Worm (Caenorhabditis elegans) whole organism, young adult: Measurements from ENCODE around the gene ctf-18.

Source experiments
- F57A8.1 ChIP-seq: fragments of 200-800 bp; sonication (Bioruptor generic); optimal IDR thresholded peaks from 2 replicates; lab custom pipeline; 2018; ENCODE audit warnings: mild to moderate bottlenecking, missing genetic modification characterization, moderate library complexity, missing compliant biosample characterization
- K11D2.4 ChIP-seq: fragments of 200-800 bp; sonication (Bioruptor generic); IDR thresholded peaks from 2 replicates; pipeline ENCODE4 v1.3.6; 2022; ENCODE audit warnings: missing genetic modification reagents, missing genetic modification characterization, missing compliant biosample characterization
- lin-35 ChIP-seq, 3 experiments: fragments of 150-350 bp in 2 of 3; sonication (generic microtip) in 1 of 3; optimal IDR thresholded peaks; 2 replicates each; lab custom pipeline; 2014 to 2018; ENCODE audit warnings: missing biosample characterization in 3 of 3, missing genetic modification characterization in 3 of 3, missing genetic modification reagents in 3 of 3
- snpc-4 ChIP-seq, 5 experiments: fragments of 150-350 bp in 1 of 5; sonication (generic microtip) in 4 of 5; optimal IDR thresholded peaks; 2 replicates each; lab custom pipeline; 2014 to 2018; ENCODE audit warnings: missing genetic modification characterization in 5 of 5, missing biosample characterization in 3 of 5, antibody characterized with exemption in 2 of 5, mild to moderate bottlenecking in 2 of 5, missing compliant biosample characterization in 2 of 5, missing genotype in 2 of 5, moderate library complexity in 2 of 5, missing genetic modification reagents in 1 of 5

ce11 chrIV:10110417-10110816, 16.0 kb downstream of the ctf-18 start, which contains the start of gene egl-38:
- no peak for TF ChIP-seq lin-35 (GFP tag; optimal IDR thresholded peaks at IDR 0.05; lab: Kevin White, UChicago)
- no peak for TF ChIP-seq snpc-4 (GFP tag; optimal IDR thresholded peaks at IDR 0.05; lab: Kevin White, UChicago)
- TF ChIP-seq snpc-4 (tag; optimal IDR thresholded peaks at IDR 0.05; lab: Kevin White, UChicago): no peak
- no peak for TF ChIP-seq F57A8.1 (GFP tag; lab: Kevin White, UChicago)
- no peak for TF ChIP-seq K11D2.4 (GFP tag; lab: Robert Waterston, UW)
